Worm (Caenorhabditis elegans) whole organism, young adult: Measurements from ENCODE around the gene Y39G8B.5.

Experiments used
- F10E7.11 ChIP-seq: sonication (generic microtip); optimal IDR thresholded peaks from 2 replicates; lab custom pipeline; 2017; ENCODE audit warnings: mild to moderate bottlenecking, missing genetic modification characterization, moderate library complexity, missing compliant biosample characterization
- F23B12.7 ChIP-seq: sonication (generic microtip); optimal IDR thresholded peaks from 2 replicates; lab custom pipeline; 2017; ENCODE audit warnings: missing genetic modification characterization, mild to moderate bottlenecking, missing compliant biosample characterization, antibody characterized with exemption, moderate library complexity; ENCODE audit not compliant: insufficient read depth
- F49E8.2 ChIP-seq: sonication (generic microtip); optimal IDR thresholded peaks from 3 replicates; lab custom pipeline; 2017; ENCODE audit warnings: missing genetic modification characterization, mild to moderate bottlenecking, missing compliant biosample characterization, antibody characterized with exemption, moderate library complexity; ENCODE audit not compliant: insufficient read depth
- F55B11.4 ChIP-seq: sonication (generic microtip); optimal IDR thresholded peaks from 2 replicates; lab custom pipeline; 2016; ENCODE audit warnings: missing compliant biosample characterization, missing genetic modification characterization, borderline replicate concordance; ENCODE audit not compliant: insufficient read depth
- K12H6.12 ChIP-seq: fragments of 200-800 bp; sonication (Bioruptor generic); optimal IDR thresholded peaks from 2 replicates; lab custom pipeline; 2018; ENCODE audit warnings: mild to moderate bottlenecking, missing genetic modification characterization, missing compliant biosample characterization
- Y53F4B.3 ChIP-seq: fragments of 200-800 bp; sonication (Bioruptor generic); IDR thresholded peaks from 2 replicates; pipeline ENCODE4 v1.3.6; 2022; ENCODE audit warnings: missing genetic modification reagents, missing genetic modification characterization, missing compliant biosample characterization
- ZK185.1 ChIP-seq: sonication (generic microtip); optimal IDR thresholded peaks from 2 replicates; lab custom pipeline; 2016; ENCODE audit warnings: mild to moderate bottlenecking, missing genetic modification characterization, missing compliant biosample characterization; ENCODE audit not compliant: poor library complexity, severe bottlenecking
- akir-1 ChIP-seq: fragments of 200-800 bp; sonication (Bioruptor generic); optimal IDR thresholded peaks from 2 replicates; lab custom pipeline; 2018; ENCODE audit warnings: mild to moderate bottlenecking, missing genetic modification characterization, moderate library complexity, missing compliant biosample characterization
- ama-1 ChIP-seq, 3 experiments: fragments of 150-350 bp in 1 of 3; sonication (generic microtip) in 2 of 3; optimal IDR thresholded peaks; 2 replicates each; lab custom pipeline; 2014 to 2018; ENCODE audit warnings: missing biosample characterization in 2 of 3, missing genetic modification characterization in 2 of 3, missing genetic modification reagents in 2 of 3
- aptf-2 ChIP-seq: fragments of 200-800 bp; sonication (Bioruptor generic); conservative IDR thresholded peaks from 2 replicates; pipeline ENCODE4 v1.3.6; 2022; ENCODE audit warnings: missing genetic modification reagents, missing genetic modification characterization, missing compliant biosample characterization
- aptf-3 ChIP-seq: fragments of 200-800 bp; sonication (Bioruptor generic); IDR thresholded peaks from 2 replicates; pipeline ENCODE4 v1.3.6; 2022; ENCODE audit warnings: missing genetic modification characterization, missing compliant biosample characterization
- atf-7 ChIP-seq: sonication (generic microtip); optimal IDR thresholded peaks from 2 replicates; lab custom pipeline; 2017; ENCODE audit warnings: mild to moderate bottlenecking, missing genetic modification characterization, missing compliant biosample characterization
- athp-1 ChIP-seq: sonication (generic microtip); optimal IDR thresholded peaks from 2 replicates; lab custom pipeline; 2017; ENCODE audit warnings: mild to moderate bottlenecking, missing genetic modification characterization, missing compliant biosample characterization
- attf-6 ChIP-seq: fragments of 200-800 bp; sonication (Bioruptor generic); IDR thresholded peaks from 2 replicates; pipeline ENCODE4 v1.3.6; 2022; ENCODE audit warnings: missing genetic modification reagents, missing genetic modification characterization, missing compliant biosample characterization
- bed-2 ChIP-seq: fragments of 200-800 bp; sonication (Bioruptor generic); IDR thresholded peaks from 2 replicates; pipeline ENCODE4 v1.3.6; 2022; ENCODE audit warnings: missing genetic modification reagents, missing genetic modification characterization, missing compliant biosample characterization
- cebp-1 ChIP-seq, 2 experiments: fragments of 200-800 bp in 1 of 2; sonication (Bioruptor generic) in 1 of 2; sonication (generic microtip) in 1 of 2; IDR thresholded peaks in 1 of 2; optimal IDR thresholded peaks in 1 of 2; 2 replicates each; pipeline versions ENCODE4 v1.3.6 to Lab custom; 2017 to 2022; ENCODE audit warnings: missing compliant biosample characterization in 2 of 2, missing genetic modification characterization in 2 of 2, mild to moderate bottlenecking in 1 of 2, missing genetic modification reagents in 1 of 2, moderate library complexity in 1 of 2
- ceh-58 ChIP-seq: fragments of 200-800 bp; sonication (Bioruptor generic); IDR thresholded peaks from 2 replicates; pipeline ENCODE4 v1.3.6; 2022; ENCODE audit warnings: missing genetic modification characterization, missing compliant biosample characterization
- die-1 ChIP-seq: sonication (generic microtip); optimal IDR thresholded peaks from 2 replicates; lab custom pipeline; 2016; ENCODE audit warnings: missing genotype, mild to moderate bottlenecking, missing genetic modification characterization, missing compliant biosample characterization
- dox-1 ChIP-seq: fragments of 200-800 bp; sonication (Bioruptor generic); IDR thresholded peaks from 2 replicates; pipeline ENCODE4 v1.3.6; 2022; ENCODE audit warnings: missing genetic modification reagents, missing genetic modification characterization, missing compliant biosample characterization
- dpl-1 ChIP-seq: fragments of 150-350 bp; optimal IDR thresholded peaks from 2 replicates; lab custom pipeline; 2014; ENCODE audit warnings: missing biosample characterization, missing genetic modification reagents, missing genetic modification characterization
- egl-18 ChIP-seq: fragments of 200-800 bp; sonication (Bioruptor generic); IDR thresholded peaks from 2 replicates; pipeline ENCODE4 v1.3.6; 2022; ENCODE audit warnings: missing genetic modification reagents, missing genetic modification characterization, missing compliant biosample characterization
- egrh-3 ChIP-seq: fragments of 200-800 bp; sonication (Bioruptor generic); IDR thresholded peaks from 2 replicates; pipeline ENCODE4 v1.3.6; 2022; ENCODE audit warnings: missing genetic modification reagents, missing genetic modification characterization, missing compliant biosample characterization
- ekl-4 ChIP-seq: fragments of 200-800 bp; sonication (Bioruptor generic); IDR thresholded peaks from 2 replicates; pipeline ENCODE4 v1.3.6; 2022; ENCODE audit warnings: missing genetic modification reagents, missing genetic modification characterization, missing compliant biosample characterization
- fkh-3 ChIP-seq: sonication (generic microtip); optimal IDR thresholded peaks from 2 replicates; lab custom pipeline; 2016; ENCODE audit warnings: mild to moderate bottlenecking, missing genetic modification characterization, missing compliant biosample characterization
- hmg-1.2 ChIP-seq: fragments of 200-800 bp; sonication (Bioruptor generic); IDR thresholded peaks from 2 replicates; pipeline ENCODE4 v1.3.6; 2022; ENCODE audit warnings: missing genetic modification reagents, missing genetic modification characterization, missing compliant biosample characterization
- hrde-1 ChIP-seq: sonication (generic microtip); optimal IDR thresholded peaks from 2 replicates; lab custom pipeline; 2016; ENCODE audit warnings: missing genetic modification characterization, mild to moderate bottlenecking, missing compliant biosample characterization, moderate library complexity, missing genotype, missing genetic modification reagents, borderline replicate concordance
- lin-40 ChIP-seq: sonication (generic microtip); optimal IDR thresholded peaks from 2 replicates; lab custom pipeline; 2016; ENCODE audit warnings: missing genetic modification characterization, mild to moderate bottlenecking, missing compliant biosample characterization, missing genotype, missing genetic modification reagents
- lin-54 ChIP-seq: fragments of 200-800 bp; sonication (Bioruptor generic); optimal IDR thresholded peaks from 2 replicates; lab custom pipeline; 2018; ENCODE audit warnings: mild to moderate bottlenecking, missing genetic modification characterization, missing compliant biosample characterization
- madf-3 ChIP-seq: fragments of 200-800 bp; sonication (Bioruptor generic); IDR thresholded peaks from 2 replicates; pipeline ENCODE4 v1.3.6; 2022; ENCODE audit warnings: missing genetic modification reagents, missing genetic modification characterization, missing compliant biosample characterization
- nfya-1 ChIP-seq: sonication (generic microtip); optimal IDR thresholded peaks from 2 replicates; lab custom pipeline; 2017; ENCODE audit warnings: antibody characterized with exemption, missing compliant biosample characterization, missing genetic modification characterization, borderline replicate concordance; ENCODE audit not compliant: insufficient read depth
- nhr-27 ChIP-seq: fragments of 200-800 bp; sonication (Bioruptor generic); optimal IDR thresholded peaks from 2 replicates; lab custom pipeline; 2018; ENCODE audit warnings: mild to moderate bottlenecking, missing genetic modification characterization, moderate library complexity, missing compliant biosample characterization
- nhr-80 ChIP-seq: sonication (generic microtip); optimal IDR thresholded peaks from 2 replicates; lab custom pipeline; 2016; ENCODE audit warnings: missing genetic modification characterization, missing compliant biosample characterization
- rcor-1 ChIP-seq: fragments of 200-800 bp; sonication (Bioruptor generic); IDR thresholded peaks from 2 replicates; pipeline ENCODE4 v1.3.6; 2022; ENCODE audit warnings: missing genetic modification reagents, missing genetic modification characterization, missing compliant biosample characterization
- rec-8 ChIP-seq, 2 experiments: sonication (generic microtip); optimal IDR thresholded peaks; 2 replicates each; lab custom pipeline; 2016; ENCODE audit warnings: mild to moderate bottlenecking in 2 of 2, missing genetic modification characterization in 2 of 2, missing genetic modification reagents in 2 of 2, missing genotype in 2 of 2, missing biosample characterization in 1 of 2, missing compliant biosample characterization in 1 of 2, moderate library complexity in 1 of 2
- repo-1 ChIP-seq: sonication (generic microtip); optimal IDR thresholded peaks from 2 replicates; lab custom pipeline; 2017; ENCODE audit warnings: mild to moderate bottlenecking, missing genetic modification characterization, missing compliant biosample characterization
- snpc-4 ChIP-seq, 5 experiments: fragments of 150-350 bp in 1 of 5; sonication (generic microtip) in 4 of 5; optimal IDR thresholded peaks; 2 replicates each; lab custom pipeline; 2014 to 2018; ENCODE audit warnings: missing genetic modification characterization in 5 of 5, missing biosample characterization in 3 of 5, antibody characterized with exemption in 2 of 5, mild to moderate bottlenecking in 2 of 5, missing compliant biosample characterization in 2 of 5, missing genotype in 2 of 5, moderate library complexity in 2 of 5, missing genetic modification reagents in 1 of 5
- tbp1 ChIP-seq: fragments of 200-800 bp; sonication (Bioruptor generic); optimal IDR thresholded peaks from 2 replicates; lab custom pipeline; 2018; ENCODE audit warnings: mild to moderate bottlenecking, missing genetic modification characterization, missing compliant biosample characterization
- tlf-1 ChIP-seq: fragments of 200-800 bp; sonication (Bioruptor generic); optimal IDR thresholded peaks from 2 replicates; lab custom pipeline; 2018; ENCODE audit warnings: mild to moderate bottlenecking, missing genetic modification characterization, missing compliant biosample characterization
- unc-62 ChIP-seq: fragments of 150-350 bp; optimal IDR thresholded peaks from 2 replicates; lab custom pipeline; 2014; ENCODE audit warnings: missing biosample characterization, missing genetic modification reagents, missing genetic modification characterization
- zfh-2 ChIP-seq: fragments of 200-800 bp; sonication (Bioruptor generic); conservative IDR thresholded peaks from 2 replicates; pipeline ENCODE4 v1.3.6; 2022; ENCODE audit warnings: missing genetic modification reagents, missing genetic modification characterization, missing compliant biosample characterization
- zim-3 ChIP-seq: sonication (generic microtip); optimal IDR thresholded peaks from 2 replicates; lab custom pipeline; 2017; ENCODE audit warnings: mild to moderate bottlenecking, missing genetic modification characterization, moderate library complexity, missing compliant biosample characterization
- ztf-26 ChIP-seq: sonication (generic microtip); optimal IDR thresholded peaks from 2 replicates; lab custom pipeline; 2017; ENCODE audit warnings: missing genetic modification characterization, missing compliant biosample characterization
- ztf-6 ChIP-seq: fragments of 200-800 bp; sonication (Bioruptor generic); IDR thresholded peaks from 2 replicates; pipeline ENCODE4 v1.3.6; 2022; ENCODE audit warnings: missing genetic modification reagents, missing genetic modification characterization, missing compliant biosample characterization

Gene Y39G8B.5

ce11 chrII:13956529-13956928 lies 35.1 kb downstream of the Y39G8B.5 start (continued):
- TF ChIP-seq rcor-1 (GFP tag; lab: Robert Waterston, UW) (no peak), akir-1 (no peak), ceh-58 (no peak), K12H6.12 (tag; lab: Kevin White, UChicago) (no peak), egl-18 (no peak), dpl-1 (GFP tag; lab: Kevin White, UChicago) (no peak), ztf-6 (GFP tag; lab: Robert Waterston, UW) (no peak), ZK185.1 (tag; lab: Kevin White, UChicago) (no peak), ekl-4 (GFP tag; lab: Robert Waterston, UW) (no peak), zfh-2 (GFP tag; lab: Robert Waterston, UW) (no peak), ztf-26 (tag; lab: Kevin White, UChicago) (no peak), madf-3 (GFP tag; lab: Robert Waterston, UW) (no peak), aptf-2 (no peak), athp-1 (tag; lab: Kevin White, UChicago) (no peak), F49E8.2 (tag; lab: Kevin White, UChicago) (no peak)

ce11 chrII:13954979-13955378 lies 36.7 kb downstream of the Y39G8B.5 start:
- TF ChIP-seq F23B12.7 (tag; lab: Kevin White, UChicago) (no peak), F10E7.11 (tag; lab: Kevin White, UChicago) (no peak), nhr-80 (tag; lab: Kevin White, UChicago) (peak; percentile 22), Y53F4B.3 (GFP tag; lab: Robert Waterston, UW) (no peak), unc-62 (no peak), bed-2 (GFP tag; lab: Robert Waterston, UW) (no peak)
- TF ChIP-seq, all 124 proteins: peak for 1

- TF ChIP-seq die-1 (tag; lab: Kevin White, UChicago) (no peak), atf-7 (tag; lab: Kevin White, UChicago) (no peak), nhr-27 (tag; lab: Kevin White, UChicago) (no peak), nhr-80 (tag; lab: Kevin White, UChicago) (peak; percentile 86), nfya-1 (no peak), hrde-1 (no peak), cebp-1 (GFP tag; IDR thresholded peaks at IDR 0.05; lab: Robert Waterston, UW) (no peak), cebp-1 (tag; optimal IDR thresholded peaks at IDR 0.05; lab: Kevin White, UChicago) (peak; percentile 34), akir-1 (no peak), dox-1 (GFP tag; lab: Robert Waterston, UW) (peak; percentile 42), F55B11.4 (tag; lab: Kevin White, UChicago) (no peak), fkh-3 (tag; lab: Kevin White, UChicago) (no peak), rec-8 (tag; optimal IDR thresholded peaks at IDR 0.05; lab: Kevin White, UChicago) (no peak), snpc-4 (GFP tag; optimal IDR thresholded peaks at IDR 0.05; lab: Kevin White, UChicago) (no peak), snpc-4 (tag; optimal IDR thresholded peaks at IDR 0.05; lab: Kevin White, UChicago) (peak in 2 of 4 experiments; percentile 48 to 61), lin-40 (tag; lab: Kevin White, UChicago) (peak; percentile 50), egrh-3 (GFP tag; lab: Robert Waterston, UW) (no peak), ceh-58 (no peak), tbp1 (peak; percentile 19), aptf-3 (GFP tag; lab: Robert Waterston, UW) (no peak), ama-1 (optimal IDR thresholded peaks at IDR 0.05; lab: Kevin White, UChicago) (no peak), ama-1 (GFP tag; optimal IDR thresholded peaks at IDR 0.05; lab: Kevin White, UChicago) (no peak), tlf-1 (GFP tag; lab: Kevin White, UChicago) (no peak), zim-3 (tag; lab: Kevin White, UChicago) (no peak), zfh-2 (GFP tag; lab: Robert Waterston, UW) (peak; percentile 31; the same call in 1 of the 2 replicates), lin-54 (GFP tag; lab: Kevin White, UChicago) (no peak), F23B12.7 (tag; lab: Kevin White, UChicago) (no peak), hmg-1.2 (GFP tag; lab: Robert Waterston, UW) (peak; percentile 61), attf-6 (no peak), repo-1 (tag; lab: Kevin White, UChicago) (no peak), ZK185.1 (tag; lab: Kevin White, UChicago) (no peak)
Measured at ce11 chrII:13954077-13954476, 37.6 kb downstream of the Y39G8B.5 start.
